Fruit fly (Drosophila melanogaster) whole organism: Measurements from ENCODE around the gene MagR.

Experiments
- CG8478 ChIP-seq: fragments of >200 bp; optimal IDR thresholded peaks from 2 replicates; lab custom pipeline; 2018; ENCODE audit warnings: inconsistent platforms
- Dll ChIP-seq: fragments of >200 bp; optimal IDR thresholded peaks from 2 replicates; lab custom pipeline; 2017
- EcR ChIP-seq, 2 experiments: fragments of >200 bp; optimal IDR thresholded peaks; 2 replicates each; lab custom pipeline; 2017; ENCODE audit warnings: missing biosample characterization in 2 of 2, missing genetic modification characterization in 2 of 2, missing genetic modification reagents in 2 of 2
- pan ChIP-seq: fragments of >200 bp; optimal IDR thresholded peaks from 2 replicates; lab custom pipeline; 2017
- psq ChIP-seq: fragments of >200 bp; optimal IDR thresholded peaks from 2 replicates; lab custom pipeline; 2017
- usp ChIP-seq: fragments of >200 bp; optimal IDR thresholded peaks from 2 replicates; lab custom pipeline; 2017; ENCODE audit warnings: missing biosample characterization, missing genetic modification characterization, mixed read lengths

DNA sequence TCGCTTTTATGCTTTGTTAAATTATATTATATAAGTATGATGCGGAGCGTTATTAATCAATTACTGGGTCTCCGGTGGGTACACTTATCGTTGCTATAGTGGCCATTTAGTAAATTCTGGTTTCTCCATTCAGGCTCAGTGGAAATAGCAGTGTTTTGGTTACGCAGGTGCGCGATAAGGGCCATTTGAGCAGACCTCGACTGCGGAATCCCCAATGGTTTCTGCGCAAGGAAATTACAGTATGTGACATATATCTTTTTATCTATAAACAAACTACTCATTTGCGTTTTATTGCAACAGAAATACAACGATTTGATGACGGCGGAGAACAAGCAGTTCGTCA lies 27.2 kb downstream of the MagR start:
- TF ChIP-seq psq: no peak
- no peak for TF ChIP-seq pan (lab: Kevin White, UChicago)
- no peak for TF ChIP-seq CG8478 (lab: Kevin White, UChicago)
- TF ChIP-seq Dll (lab: Kevin White, UChicago): no peak
- no peak for TF ChIP-seq usp
- no peak for TF ChIP-seq EcR (GFP tag; optimal IDR thresholded peaks at IDR 0.05; lab: Kevin White, UChicago)
